Fruit fly (Drosophila melanogaster): ENCODE data around the gene Bet5.

The Bet5 gene

DNA sequence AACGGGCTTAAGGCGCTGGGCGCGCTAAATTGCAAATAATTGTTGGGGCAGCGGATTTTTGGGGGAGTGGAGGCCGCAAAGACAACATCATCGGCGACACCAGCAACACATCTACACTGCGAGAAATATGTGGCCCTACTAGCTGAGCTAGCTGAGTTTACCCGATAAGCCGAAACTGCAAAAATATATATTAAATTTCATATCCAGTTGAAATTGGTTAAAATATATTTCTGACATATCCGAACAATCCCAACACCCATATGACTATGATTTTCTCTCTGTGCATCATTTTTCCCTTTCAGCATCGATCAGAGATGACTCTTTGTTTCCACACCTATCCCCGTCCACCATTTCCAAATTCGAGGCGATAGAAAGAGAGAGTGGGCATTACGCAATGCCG, 9.8 kb downstream of the Bet5 start (continued):
- TF ChIP-seq CG8319 (GFP tag; optimal IDR thresholded peaks at IDR 0.05), result peak; percentile 53
- peak; percentile 58 for TF ChIP-seq CG6808 (GFP tag; optimal IDR thresholded peaks at IDR 0.05)
- TF ChIP-seq CG6854 (GFP tag; optimal IDR thresholded peaks at IDR 0.05), result peak; percentile 16
- no peak for TF ChIP-seq dac (GFP tag; optimal IDR thresholded peaks at IDR 0.05)
- TF ChIP-seq CG3032 (tag; optimal IDR thresholded peaks at IDR 0.05), result peak; percentile 63
- TF ChIP-seq Smox (GFP tag; optimal IDR thresholded peaks at IDR 0.05), result peak; percentile 73
- TF ChIP-seq Met (GFP tag; optimal IDR thresholded peaks at IDR 0.05), result peak; percentile 69
- TF ChIP-seq CG15336 (GFP tag; IDR thresholded peaks at IDR 0.05), result peak; percentile 35; the same call in 1 of the 2 replicates
- TF ChIP-seq lz (GFP tag; optimal IDR thresholded peaks at IDR 0.05), result peak; percentile 70
- peak; percentile 31 for TF ChIP-seq CG9139 (GFP tag; optimal IDR thresholded peaks at IDR 0.05)
- TF ChIP-seq ss (GFP tag; optimal IDR thresholded peaks at IDR 0.05), result peak; percentile 22 to 54
- TF ChIP-seq dsx (GFP tag; optimal IDR thresholded peaks at IDR 0.05; ENCODE audit: poor library complexity, severe bottlenecking), result peak; percentile 45
- TF ChIP-seq CG11762 (GFP tag; optimal IDR thresholded peaks at IDR 0.05; ENCODE audit: insufficient read depth), result peak; percentile 24
- peak; percentile 70 for TF ChIP-seq CG8632 (GFP tag; optimal IDR thresholded peaks at IDR 0.05)
- peak; percentile 55 for TF ChIP-seq CG10631 (GFP tag; optimal IDR thresholded peaks at IDR 0.05)
- TF ChIP-seq acj6 (GFP tag; optimal IDR thresholded peaks at IDR 0.05), result peak; percentile 73
- TF ChIP-seq CG4318 (GFP tag; optimal IDR thresholded peaks at IDR 0.05), result peak; percentile 4
- peak; percentile 76 for TF ChIP-seq OdsH (GFP tag; optimal IDR thresholded peaks at IDR 0.05)
- peak; percentile 74 for TF ChIP-seq Hr39 (GFP tag; optimal IDR thresholded peaks at IDR 0.05)
- TF ChIP-seq esn (GFP tag; optimal IDR thresholded peaks at IDR 0.05), result peak; percentile 80

- TF ChIP-seq Eip78C (GFP tag), result no peak
- TF ChIP-seq Smox (GFP tag; optimal IDR thresholded peaks at IDR 0.05), result no peak
- TF ChIP-seq CG6808 (GFP tag; optimal IDR thresholded peaks at IDR 0.05), result no peak
- peak; percentile 35 for TF ChIP-seq CG6854 (GFP tag; optimal IDR thresholded peaks at IDR 0.05)
- TF ChIP-seq Blimp-1 (GFP tag; optimal IDR thresholded peaks at IDR 0.05), result no peak
- no peak for TF ChIP-seq Ets21C (GFP tag; optimal IDR thresholded peaks at IDR 0.05)
- TF ChIP-seq achi (GFP tag; optimal IDR thresholded peaks at IDR 0.05), result no peak
- peak; percentile 18 for TF ChIP-seq fkh (GFP tag; optimal IDR thresholded peaks at IDR 0.05)
- TF ChIP-seq lz (GFP tag; optimal IDR thresholded peaks at IDR 0.05), result no peak
- TF ChIP-seq Sox15 (GFP tag; optimal IDR thresholded peaks at IDR 0.05), result no peak
- no peak for TF ChIP-seq CG7368 (GFP tag; optimal IDR thresholded peaks at IDR 0.05)
Observed at dm6 chr3R:30191047-30191446, 11.0 kb downstream of the Bet5 start, which contains the start of gene CG9747. Gene CG9747, minus strand, starts transcription at chr3R:30191252.

DNA sequence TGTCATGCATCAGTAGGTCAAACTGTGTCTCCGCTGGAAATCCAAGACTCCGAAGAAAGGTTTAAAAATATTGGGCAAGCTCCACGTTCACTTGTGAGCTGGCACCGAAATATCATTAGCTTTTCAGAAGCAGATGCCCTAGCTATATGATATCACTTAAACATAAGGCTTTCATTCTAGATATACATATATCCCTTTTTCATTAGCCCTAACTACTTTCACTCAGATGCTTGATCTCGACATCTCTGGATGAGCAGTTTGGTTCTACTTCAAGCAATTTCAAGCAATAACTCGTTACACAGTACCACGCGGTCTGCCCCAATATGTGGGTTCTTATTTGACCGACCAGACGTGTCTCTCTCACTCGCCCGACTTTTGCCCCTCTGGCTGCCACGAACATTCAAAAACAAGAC, 11.4 kb downstream of the Bet5 start:
- TF ChIP-seq Smox (GFP tag; optimal IDR thresholded peaks at IDR 0.05) (peak; percentile 72), fd85E (GFP tag; optimal IDR thresholded peaks at IDR 0.05) (no peak), Eip75B (GFP tag; optimal IDR thresholded peaks at IDR 0.05) (peak; percentile 74), svp (GFP tag) (peak; percentile 95), CG34406 (GFP tag; optimal IDR thresholded peaks at IDR 0.05) (peak; percentile 71), OdsH (GFP tag; optimal IDR thresholded peaks at IDR 0.05) (peak; percentile 67), Met (GFP tag; optimal IDR thresholded peaks at IDR 0.05) (peak; percentile 69), Gug (GFP tag; IDR thresholded peaks at IDR 0.05) (no peak), fkh (GFP tag; optimal IDR thresholded peaks at IDR 0.05) (no peak), eg (GFP tag; IDR thresholded peaks at IDR 0.05) (no peak), Sox102F (GFP tag; optimal IDR thresholded peaks at IDR 0.05) (peak; percentile 73), ss (GFP tag; optimal IDR thresholded peaks at IDR 0.05) (peak; percentile 58 to 59), CG10631 (GFP tag; optimal IDR thresholded peaks at IDR 0.05) (peak; percentile 43), achi (GFP tag; optimal IDR thresholded peaks at IDR 0.05) (peak; percentile 30), Sox15 (GFP tag; optimal IDR thresholded peaks at IDR 0.05) (peak; percentile 74), CG11294 (GFP tag; IDR thresholded peaks at IDR 0.05) (no peak), Lpt (GFP tag; optimal IDR thresholded peaks at IDR 0.05) (no peak), Ets21C (GFP tag; optimal IDR thresholded peaks at IDR 0.05) (peak; percentile 63), Hr4 (GFP tag; optimal IDR thresholded peaks at IDR 0.05) (peak; percentile 1), CG11762 (GFP tag; optimal IDR thresholded peaks at IDR 0.05; ENCODE audit: insufficient read depth) (peak; percentile 26), dac (GFP tag; optimal IDR thresholded peaks at IDR 0.05) (no peak), CG3919 (GFP tag; optimal IDR thresholded peaks at IDR 0.05) (peak; percentile 62), fd59A (GFP tag; optimal IDR thresholded peaks at IDR 0.05) (peak; percentile 44), CG6808 (GFP tag; optimal IDR thresholded peaks at IDR 0.05) (peak; percentile 15), Ets96B (tag; optimal IDR thresholded peaks at IDR 0.05) (no peak), CG6792 (GFP tag; optimal IDR thresholded peaks at IDR 0.05) (peak; percentile 66), vri (GFP tag; optimal IDR thresholded peaks at IDR 0.05) (peak; percentile 4), CG15336 (GFP tag; IDR thresholded peaks at IDR 0.05) (no peak), acj6 (GFP tag; optimal IDR thresholded peaks at IDR 0.05) (peak; percentile 71), CG6163 (GFP tag; IDR thresholded peaks at IDR 0.05) (0 out of 3 replicates have a peak, but pooled peaks have one; percentile 11), Eip93F (GFP tag; optimal IDR thresholded peaks at IDR 0.05) (no peak), cyc (GFP tag; optimal IDR thresholded peaks at IDR 0.05) (peak; percentile 74), esn (GFP tag; optimal IDR thresholded peaks at IDR 0.05) (peak; percentile 85), CG8632 (GFP tag; optimal IDR thresholded peaks at IDR 0.05) (peak; percentile 62), dsx (GFP tag; optimal IDR thresholded peaks at IDR 0.05; ENCODE audit: poor library complexity, severe bottlenecking) (no peak)
